Worm (Caenorhabditis elegans): ENCODE data around the gene usp-46.

Gene usp-46

ce11 chrIII:9776323-9776722 lies at the start of gene usp-46:
usp-46 (plus strand) TSS chrIII:9776623.
- TF ChIP-seq fkh-6 (tag; optimal IDR thresholded peaks at IDR 0.05) = no peak
- no peak for TF ChIP-seq ceh-19 (GFP tag; optimal IDR thresholded peaks at IDR 0.05)
- no peak for TF ChIP-seq dve-1 (tag; optimal IDR thresholded peaks at IDR 0.05)
- no peak for TF ChIP-seq sox-2 (GFP tag; IDR thresholded peaks at IDR 0.05)
- no peak for TF ChIP-seq hlh-8 (tag; optimal IDR thresholded peaks at IDR 0.05)
- TF ChIP-seq nhr-11 (tag; optimal IDR thresholded peaks at IDR 0.05) = no peak
- TF ChIP-seq nfya-1 (tag; optimal IDR thresholded peaks at IDR 0.05) = no peak
- no peak for TF ChIP-seq Y22D7AL.16 (tag; optimal IDR thresholded peaks at IDR 0.05)
- TF ChIP-seq C08G9.2 (tag; optimal IDR thresholded peaks at IDR 0.05) = no peak
- TF ChIP-seq ceh-2 (tag; optimal IDR thresholded peaks at IDR 0.05) = no peak
- no peak for TF ChIP-seq ceh-34 (tag; optimal IDR thresholded peaks at IDR 0.05)
- TF ChIP-seq pax-1 (tag; optimal IDR thresholded peaks at IDR 0.05) = peak; percentile 43
- no peak for TF ChIP-seq ceh-24 (tag; optimal IDR thresholded peaks at IDR 0.05)
- TF ChIP-seq pha-4 (tag; optimal IDR thresholded peaks at IDR 0.05) = no peak
- peak; percentile 16 for TF ChIP-seq ceh-31 (tag; optimal IDR thresholded peaks at IDR 0.05)
- TF ChIP-seq syd-9 (tag; optimal IDR thresholded peaks at IDR 0.05) = no peak

DNA sequence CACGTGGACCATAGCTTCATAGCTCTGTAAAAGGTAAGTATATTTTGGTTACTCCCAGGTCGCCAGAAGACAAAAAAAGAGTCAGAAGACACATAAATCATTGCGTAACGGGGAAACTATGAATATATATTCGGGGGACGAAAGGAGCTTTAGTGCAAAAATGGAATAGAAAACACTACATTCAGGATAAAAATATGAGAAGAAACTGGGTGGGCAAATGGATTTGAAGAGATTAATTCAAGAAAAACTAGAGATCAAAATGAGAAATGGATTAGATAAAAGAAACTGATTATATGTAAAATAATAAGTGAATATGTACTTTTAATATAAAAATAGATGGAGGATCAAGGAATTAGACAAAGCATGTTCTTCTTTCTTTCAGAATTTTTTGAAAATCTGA lies 49.0 kb upstream of the usp-46 start, which contains the start of gene C07A9.12:
Gene C07A9.12, minus strand, starts transcription at position 101 of the 400 bp plus-strand sequence.
- TF ChIP-seq eyg-1 (tag; optimal IDR thresholded peaks at IDR 0.05) = no peak
- no peak for TF ChIP-seq pha-4 (tag; optimal IDR thresholded peaks at IDR 0.05)
- TF ChIP-seq sox-4 (tag; optimal IDR thresholded peaks at IDR 0.05) = no peak
- TF ChIP-seq ceh-14 (tag; optimal IDR thresholded peaks at IDR 0.05) = no peak
- TF ChIP-seq C08G9.2 (tag; optimal IDR thresholded peaks at IDR 0.05) = no peak
- TF ChIP-seq ceh-18 (tag; optimal IDR thresholded peaks at IDR 0.05) = no peak
- no peak for TF ChIP-seq ceh-9 (tag; optimal IDR thresholded peaks at IDR 0.05)
- TF ChIP-seq dve-1 (tag; optimal IDR thresholded peaks at IDR 0.05) = no peak
- no peak for TF ChIP-seq ceh-30 (tag; optimal IDR thresholded peaks at IDR 0.05)
- TF ChIP-seq ama-1 (optimal IDR thresholded peaks at IDR 0.05) = no peak

DNA sequence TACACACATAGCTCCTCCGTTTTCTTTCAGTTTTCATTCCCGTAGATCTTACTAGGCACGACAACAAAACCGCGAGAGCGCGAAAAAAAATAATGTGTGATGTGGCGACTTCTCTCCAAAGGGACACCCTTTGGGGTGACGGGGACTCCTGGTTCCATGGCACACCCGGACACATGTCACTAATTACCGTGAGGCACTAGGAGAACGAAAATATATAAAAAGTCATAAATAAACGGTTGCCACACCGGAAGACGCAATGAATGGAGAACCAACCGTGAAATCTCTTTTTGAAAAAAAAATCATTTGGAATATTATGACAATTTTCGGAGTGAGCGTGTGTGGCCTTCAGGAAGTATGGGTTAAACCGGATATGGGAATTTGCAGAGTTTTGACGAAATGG lies 46.0 kb upstream of the usp-46 start:
- TF ChIP-seq hlh-15 (tag; optimal IDR thresholded peaks at IDR 0.05) (no peak), ceh-22 (tag; optimal IDR thresholded peaks at IDR 0.05) (no peak), K09A11.1 (tag; optimal IDR thresholded peaks at IDR 0.05; ENCODE audit: insufficient read depth) (no peak), pag-3 (tag; optimal IDR thresholded peaks at IDR 0.05; ENCODE audit: borderline replicate concordance) (no peak)

DNA sequence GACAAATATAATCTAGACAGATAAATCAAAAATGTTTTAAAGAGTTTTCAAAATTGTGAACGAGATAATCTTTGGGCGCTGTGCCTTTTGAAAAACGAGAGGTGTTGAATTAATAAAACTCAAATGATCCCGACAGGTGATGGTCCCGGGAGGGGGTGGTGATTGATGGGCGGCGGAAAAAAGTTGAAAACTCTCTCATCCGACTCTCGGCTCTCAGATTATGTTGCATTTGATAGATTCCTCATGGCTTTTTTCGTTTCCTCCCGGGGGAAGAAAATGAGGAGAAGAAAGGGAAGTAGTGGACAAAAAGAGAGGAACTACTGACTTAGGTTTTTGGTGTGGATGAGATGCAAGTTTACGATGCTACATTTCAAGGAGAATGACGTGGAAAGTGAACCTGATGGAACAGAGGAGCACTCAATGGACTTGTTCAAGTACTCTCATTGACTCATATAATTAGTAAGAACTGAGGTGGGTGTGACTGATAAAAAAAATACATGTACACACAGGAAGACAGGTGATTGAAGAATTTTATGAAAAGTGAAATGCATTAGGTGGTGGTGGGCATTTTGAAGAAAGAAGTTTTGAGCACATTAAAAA lies 45.0 kb upstream of the usp-46 start:
- peak; percentile 45 for TF ChIP-seq ceh-18 (tag; optimal IDR thresholded peaks at IDR 0.05)
- TF ChIP-seq ceh-6 (GFP tag; optimal IDR thresholded peaks at IDR 0.05) = no peak
- TF ChIP-seq ahr-1 (tag; optimal IDR thresholded peaks at IDR 0.05) = no peak
- TF ChIP-seq unc-55 (GFP tag; optimal IDR thresholded peaks at IDR 0.05) = peak; percentile 27
- TF ChIP-seq ceh-14 (tag; optimal IDR thresholded peaks at IDR 0.05) = no peak

ce11 chrIII:9733333-9733732 lies 43.1 kb upstream of the usp-46 start:
- TF ChIP-seq ceh-30 (tag; optimal IDR thresholded peaks at IDR 0.05) = no peak

DNA sequence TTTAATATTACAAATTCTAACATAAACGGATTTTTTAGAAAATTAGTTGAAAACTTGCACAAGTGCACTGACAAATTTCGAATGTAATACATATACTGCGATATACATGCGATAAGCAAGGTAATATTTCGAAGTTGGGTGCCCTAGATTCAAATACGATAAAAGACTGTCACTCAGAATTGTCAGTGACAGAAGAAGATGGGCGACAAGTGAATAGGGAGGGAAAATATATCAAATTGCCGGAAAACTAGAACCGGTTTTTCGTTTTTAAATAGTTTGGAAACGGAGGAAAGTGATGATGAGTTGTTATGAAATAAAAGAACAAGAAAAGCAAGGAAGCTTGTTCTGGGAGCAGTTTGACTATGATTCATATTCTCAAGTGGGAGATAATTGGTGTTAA lies 42.4 kb upstream of the usp-46 start:
- TF ChIP-seq dmd-4 (tag; optimal IDR thresholded peaks at IDR 0.05; ENCODE audit: borderline replicate concordance) (no peak), hlh-30 (tag; optimal IDR thresholded peaks at IDR 0.05; ENCODE audit: insufficient read depth) (no peak), hlh-13 (GFP tag; optimal IDR thresholded peaks at IDR 0.05) (no peak), pha-2 (tag; optimal IDR thresholded peaks at IDR 0.05) (no peak), nhr-11 (tag; optimal IDR thresholded peaks at IDR 0.05) (no peak), ceh-34 (tag; optimal IDR thresholded peaks at IDR 0.05) (no peak)

Data from whole organism, late embryonic.